Worm (Caenorhabditis elegans) whole organism, young adult: ENCODE measurements around the gene fbxa-71.

ENCODE experiments used
- F33H1.4 ChIP-seq: fragments of 200-800 bp; sonication (Bioruptor generic); IDR thresholded peaks from 2 replicates; pipeline ENCODE4 v1.3.6; 2022; ENCODE audit warnings: missing genetic modification reagents, missing genetic modification characterization, missing compliant biosample characterization
- ztf-18 ChIP-seq: sonication (generic microtip); optimal IDR thresholded peaks from 2 replicates; lab custom pipeline; 2016; ENCODE audit warnings: missing genotype, mild to moderate bottlenecking, missing genetic modification characterization, missing compliant biosample characterization

ce11 chrIII:2259329-2259728 is 3.7 kb downstream of the fbxa-71 start:
- TF ChIP-seq ztf-18 (tag; lab: Kevin White, UChicago) = no peak
- TF ChIP-seq F33H1.4 = no peak
